Worm (Caenorhabditis elegans) whole organism, L4/young adult: ENCODE measurements around the gene F09C6.16.

Experiments
- dao-5 ChIP-seq: sonication (generic microtip); optimal IDR thresholded peaks from 2 replicates; lab custom pipeline; 2016; ENCODE audit warnings: missing genotype, missing genetic modification characterization, moderate library complexity, missing compliant biosample characterization
- him-1 ChIP-seq: sonication (generic microtip); optimal IDR thresholded peaks from 2 replicates; lab custom pipeline; 2016; ENCODE audit warnings: missing genotype, missing genetic modification reagents, missing genetic modification characterization, missing compliant biosample characterization

ce11 chrV:16956229-16956628, 46.5 kb upstream of the F09C6.16 start, which contains the start of gene clec-239:
- TF ChIP-seq dao-5 (tag; lab: Kevin White, UChicago), result no peak
- TF ChIP-seq him-1, result no peak
